Comparison of ENCODE assay signal across 1 fruit fly cellular context in genomic region chr3L:6256408-6257188, dm6.
A peak's percentile ranks its signal among the peaks of the same experiment; 100 is the strongest.
TF ChIP-seq lines count a peak whose summit lies in the region.

Gene Best2 (minus strand): TSS chr3L:6256665.

TF ChIP-seq in whole organism, embryonic, 481 proteins besides CTCF, POLR2A, EP300 and RAD21 (continued from another document):
- no peak for TF ChIP-seq inv (GFP tag; IDR thresholded peaks at IDR 0.05; lab: Robert Waterston, UW; ENCODE audit: partially characterized antibody)
- TF ChIP-seq Lpt (GFP tag; optimal IDR thresholded peaks at IDR 0.05; lab: Kevin White, UChicago), result no peak
- TF ChIP-seq nau (GFP tag; optimal IDR thresholded peaks at IDR 0.05; lab: Kevin White, UChicago), result peak; percentile 78
- peak; percentile 76 for TF ChIP-seq Spps (tag; optimal IDR thresholded peaks at IDR 0.05; lab: Kevin White, UChicago)
- TF ChIP-seq CG13894 (tag; optimal IDR thresholded peaks at IDR 0.05; lab: Kevin White, UChicago), result peak; percentile 72
- peak; percentile 49; the same call in 1 of the 3 replicates for TF ChIP-seq gce (GFP tag; IDR thresholded peaks at IDR 0.05; lab: Robert Waterston, UW)
- peak; percentile 81 for TF ChIP-seq CG5180 (GFP tag; optimal IDR thresholded peaks at IDR 0.05; lab: Kevin White, UChicago)
- TF ChIP-seq Gug (GFP tag; IDR thresholded peaks at IDR 0.05; lab: Robert Waterston, UW), result peak; percentile 74
- peak; percentile 72 for TF ChIP-seq CG8944 (GFP tag; optimal IDR thresholded peaks at IDR 0.05; lab: Kevin White, UChicago)
- TF ChIP-seq CG12236 (GFP tag; optimal IDR thresholded peaks at IDR 0.05; lab: Kevin White, UChicago), result no peak
- TF ChIP-seq amos (GFP tag; IDR thresholded peaks at IDR 0.05; lab: Robert Waterston, UW; ENCODE audit: partially characterized antibody), result peak; percentile 34; the same call in 1 of the 2 replicates
- TF ChIP-seq CG8765 (GFP tag; IDR thresholded peaks at IDR 0.05; lab: Robert Waterston, UW), result no peak
- peak; percentile 73 for TF ChIP-seq bab2 (GFP tag; optimal IDR thresholded peaks at IDR 0.05; lab: Kevin White, UChicago)
- TF ChIP-seq CG13624 (GFP tag; optimal IDR thresholded peaks at IDR 0.05; lab: Kevin White, UChicago), result peak; percentile 78
- TF ChIP-seq NfI (GFP tag; optimal IDR thresholded peaks at IDR 0.05; lab: Kevin White, UChicago), result peak; percentile 84
- TF ChIP-seq CG10209 (GFP tag; optimal IDR thresholded peaks at IDR 0.05; lab: Kevin White, UChicago), result peak; percentile 81
- peak; percentile 81 for TF ChIP-seq CG34376 (GFP tag; optimal IDR thresholded peaks at IDR 0.05; lab: Kevin White, UChicago)
- no peak for TF ChIP-seq h (optimal IDR thresholded peaks at IDR 0.05; lab: Kevin White, UChicago)
- TF ChIP-seq hkb (optimal IDR thresholded peaks at IDR 0.05; lab: Kevin White, UChicago), result no peak
- peak; percentile 96 for TF ChIP-seq hkb (GFP tag; IDR thresholded peaks at IDR 0.05; lab: Robert Waterston, UW)
- TF ChIP-seq fru (optimal IDR thresholded peaks at IDR 0.05; lab: Kevin White, UChicago), result no peak
- TF ChIP-seq grn (GFP tag; optimal IDR thresholded peaks at IDR 0.05; lab: Kevin White, UChicago), result no peak
- TF ChIP-seq TFAM (GFP tag; optimal IDR thresholded peaks at IDR 0.05; lab: Kevin White, UChicago), result no peak
- no peak for TF ChIP-seq Sry-β (GFP tag; optimal IDR thresholded peaks at IDR 0.05; lab: Kevin White, UChicago)
- TF ChIP-seq CG10366 (GFP tag; IDR thresholded peaks at IDR 0.05; lab: Robert Waterston, UW), result peak; percentile 89
- TF ChIP-seq GATAe (GFP tag; conservative IDR thresholded peaks at IDR 0.05; lab: Robert Waterston, UW), result peak; percentile 81; the same call in 1 of the 2 replicates
- peak; percentile 70 to 73 for TF ChIP-seq Pdp1 (GFP tag; optimal IDR thresholded peaks at IDR 0.05; lab: Kevin White, UChicago)
- TF ChIP-seq esg (GFP tag; conservative IDR thresholded peaks at IDR 0.05; lab: Robert Waterston, UW), result peak; percentile 90
- peak; percentile 88 for TF ChIP-seq lab (GFP tag; optimal IDR thresholded peaks at IDR 0.05; lab: Kevin White, UChicago)
- TF ChIP-seq CG6813 (GFP tag; optimal IDR thresholded peaks at IDR 0.05; lab: Kevin White, UChicago), result peak; percentile 65
- TF ChIP-seq klu (GFP tag; IDR thresholded peaks at IDR 0.05; lab: Robert Waterston, UW), result peak; percentile 89
- TF ChIP-seq Ravus (GFP tag; IDR thresholded peaks at IDR 0.05; lab: Robert Waterston, UW), result peak; percentile 66
- no peak for TF ChIP-seq zen2 (GFP tag; IDR thresholded peaks at IDR 0.05; lab: Robert Waterston, UW; ENCODE audit: partially characterized antibody)
- TF ChIP-seq CG4854 (GFP tag; optimal IDR thresholded peaks at IDR 0.05; lab: Kevin White, UChicago), result peak; percentile 66
- peak; percentile 70 for TF ChIP-seq HmgZ (tag; optimal IDR thresholded peaks at IDR 0.05; lab: Kevin White, UChicago)
- TF ChIP-seq her (GFP tag; optimal IDR thresholded peaks at IDR 0.05; lab: Kevin White, UChicago), result peak; percentile 29
